Worm (Caenorhabditis elegans): ENCODE data around the gene F59B10.5.

The F59B10.5 gene

DNA sequence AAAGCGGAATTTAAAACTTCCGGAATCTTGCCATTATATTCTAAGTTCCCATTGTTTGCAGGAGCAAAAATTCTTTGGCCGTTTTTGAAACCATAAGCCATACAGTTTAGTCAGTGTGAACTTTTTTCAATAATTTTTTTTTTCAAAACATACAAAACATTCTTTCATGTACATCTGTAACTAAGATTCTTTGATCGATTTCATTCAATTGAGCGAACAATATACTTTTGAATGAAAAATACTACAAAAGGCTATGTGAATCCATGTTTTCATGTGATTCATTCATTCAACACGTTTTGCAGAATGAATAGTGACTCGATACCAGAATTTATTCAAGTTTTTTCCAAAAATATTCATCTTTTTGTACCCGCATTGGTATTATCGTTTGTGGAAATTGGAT is 36.7 kb downstream of the F59B10.5 start, which contains the start of gene ZK666.15:
ZK666.15 (plus strand) TSS at position 301 of the 400 bp plus-strand sequence.
- TF ChIP-seq snpc-4 (tag; optimal IDR thresholded peaks at IDR 0.05) (no peak), nhr-12 (tag; optimal IDR thresholded peaks at IDR 0.05) (no peak), blmp-1 (tag; optimal IDR thresholded peaks at IDR 0.05) (no peak), mep-1 (tag; optimal IDR thresholded peaks at IDR 0.05) (no peak), ceh-39 (tag; optimal IDR thresholded peaks at IDR 0.05) (no peak), ham-2 (GFP tag; optimal IDR thresholded peaks at IDR 0.05) (no peak), elt-1 (tag; optimal IDR thresholded peaks at IDR 0.05; ENCODE audit: borderline replicate concordance, insufficient read depth) (no peak), ceh-43 (GFP tag; optimal IDR thresholded peaks at IDR 0.05) (no peak), M03D4.4 (tag; optimal IDR thresholded peaks at IDR 0.05) (no peak), nhr-237 (tag; optimal IDR thresholded peaks at IDR 0.05) (no peak), ceh-83 (GFP tag; optimal IDR thresholded peaks at IDR 0.05) (no peak)

DNA sequence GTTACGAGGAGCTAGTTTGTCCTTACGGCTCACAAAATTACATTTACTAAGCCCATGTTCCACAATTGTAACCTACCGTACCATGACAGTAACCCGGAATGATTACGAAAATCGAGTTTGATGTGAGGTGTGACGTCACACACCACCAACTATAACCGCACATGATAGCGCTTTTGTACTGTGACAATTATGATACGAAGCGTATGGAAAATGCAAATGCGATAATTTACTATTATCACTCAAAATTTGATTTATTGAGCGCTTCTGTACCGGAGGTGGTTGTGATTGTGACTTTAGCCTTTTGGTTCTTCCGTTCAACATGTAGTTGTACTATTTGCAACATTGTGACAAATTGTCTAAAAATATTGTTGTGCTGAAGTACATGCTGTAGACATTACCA is 37.8 kb downstream of the F59B10.5 start:
- TF ChIP-seq ceh-39 (tag; optimal IDR thresholded peaks at IDR 0.05) (no peak), M03D4.4 (tag; optimal IDR thresholded peaks at IDR 0.05) (no peak), nhr-237 (tag; optimal IDR thresholded peaks at IDR 0.05) (no peak), cnd-1 (tag; optimal IDR thresholded peaks at IDR 0.05) (no peak), unc-120 (tag; optimal IDR thresholded peaks at IDR 0.05; ENCODE audit: poor library complexity, severe bottlenecking) (no peak), elt-3 (tag; optimal IDR thresholded peaks at IDR 0.05) (no peak), mab-5 (tag; optimal IDR thresholded peaks at IDR 0.05) (no peak), snpc-4 (tag; optimal IDR thresholded peaks at IDR 0.05) (no peak), nhr-28 (tag; optimal IDR thresholded peaks at IDR 0.05) (no peak)

- no peak for TF ChIP-seq sptf-1 (tag; optimal IDR thresholded peaks at IDR 0.05)
These were observed 39.6 kb downstream of the F59B10.5 start for ce11 chrII:10483860-10484259.

ce11 chrII:10482899-10483298 is 40.6 kb downstream of the F59B10.5 start:
- TF ChIP-seq sem-2 (GFP tag; optimal IDR thresholded peaks at IDR 0.05) (no peak), elt-3 (tag; optimal IDR thresholded peaks at IDR 0.05) (no peak), bed-3 (GFP tag; optimal IDR thresholded peaks at IDR 0.05) (no peak), mab-5 (tag; optimal IDR thresholded peaks at IDR 0.05) (no peak), unc-120 (tag; optimal IDR thresholded peaks at IDR 0.05; ENCODE audit: poor library complexity, severe bottlenecking) (no peak), flh-1 (GFP tag; optimal IDR thresholded peaks at IDR 0.05) (no peak), ceh-39 (tag; optimal IDR thresholded peaks at IDR 0.05) (no peak), unc-62 (GFP tag; optimal IDR thresholded peaks at IDR 0.05) (no peak), ham-2 (GFP tag; optimal IDR thresholded peaks at IDR 0.05) (no peak), nhr-237 (tag; optimal IDR thresholded peaks at IDR 0.05) (no peak), lsy-2 (tag; optimal IDR thresholded peaks at IDR 0.05) (no peak), lin-32 (GFP tag; optimal IDR thresholded peaks at IDR 0.05) (no peak), snpc-4 (tag; optimal IDR thresholded peaks at IDR 0.05) (no peak), nhr-76 (tag; optimal IDR thresholded peaks at IDR 0.05) (no peak), nhr-2 (tag; optimal IDR thresholded peaks at IDR 0.05) (no peak), ces-1 (GFP tag; optimal IDR thresholded peaks at IDR 0.05) (no peak), pha-4 (tag; optimal IDR thresholded peaks at IDR 0.05) (no peak)

DNA sequence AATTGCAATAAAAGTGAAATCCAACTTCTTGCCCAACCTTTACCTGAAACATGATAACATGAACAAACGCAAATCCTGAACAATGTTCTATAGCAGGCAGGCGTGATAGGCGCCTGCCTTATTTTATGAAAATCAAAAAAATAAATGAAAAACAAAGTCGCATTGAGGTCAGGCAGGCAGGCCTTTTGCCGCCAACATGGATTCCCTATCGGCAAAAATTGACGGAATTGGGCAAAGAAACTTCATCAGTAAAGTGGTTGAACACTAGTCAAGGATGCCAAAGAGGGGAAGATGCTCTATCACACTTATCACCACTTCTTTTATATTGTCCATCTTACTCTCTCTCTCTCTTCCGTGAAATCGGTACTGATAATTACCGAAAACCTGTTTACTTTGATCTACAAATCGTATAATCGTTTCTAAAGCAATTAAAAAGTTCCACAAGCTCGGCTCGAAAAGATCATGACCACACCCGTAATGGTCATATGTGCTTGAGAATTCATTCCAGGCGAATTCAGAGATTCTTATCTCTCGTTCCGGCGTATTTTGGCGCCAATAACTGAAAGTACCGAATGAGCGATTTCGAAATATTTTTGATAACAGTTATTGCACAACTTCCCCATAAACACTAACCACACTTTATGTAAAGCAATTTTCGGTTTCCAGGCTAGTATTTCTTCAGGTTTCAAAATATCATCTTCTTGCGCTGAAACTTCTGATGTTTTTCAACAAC is 41.5 kb downstream of the F59B10.5 start, which contains the start of the genes clec-60 and ZK666.11:
clec-60 (minus strand) TSS at position 51 of the 733 bp plus-strand sequence.
ZK666.11 (plus strand) TSS at position 699 of the 733 bp plus-strand sequence.
- no peak for TF ChIP-seq nhr-28 (tag; optimal IDR thresholded peaks at IDR 0.05)
- no peak for TF ChIP-seq unc-39 (tag; optimal IDR thresholded peaks at IDR 0.05)
- TF ChIP-seq ham-2 (GFP tag; optimal IDR thresholded peaks at IDR 0.05) = no peak
- TF ChIP-seq ces-1 (GFP tag; optimal IDR thresholded peaks at IDR 0.05) = no peak
- TF ChIP-seq drap-1 (GFP tag; optimal IDR thresholded peaks at IDR 0.05) = no peak
- no peak for TF ChIP-seq ztf-11 (tag; optimal IDR thresholded peaks at IDR 0.05)
- no peak for TF ChIP-seq snpc-4 (tag; optimal IDR thresholded peaks at IDR 0.05)
- no peak for TF ChIP-seq M03D4.4 (tag; optimal IDR thresholded peaks at IDR 0.05)
- TF ChIP-seq unc-62 (GFP tag; optimal IDR thresholded peaks at IDR 0.05) = no peak
- no peak for TF ChIP-seq tbx-8 (GFP tag; optimal IDR thresholded peaks at IDR 0.05)
- no peak for TF ChIP-seq lsy-2 (tag; optimal IDR thresholded peaks at IDR 0.05)
- TF ChIP-seq zip-8 (tag; optimal IDR thresholded peaks at IDR 0.05) = no peak
- TF ChIP-seq hlh-1 (tag; optimal IDR thresholded peaks at IDR 0.05) = no peak
- TF ChIP-seq nhr-237 (tag; optimal IDR thresholded peaks at IDR 0.05) = no peak
- no peak for TF ChIP-seq nhr-76 (tag; optimal IDR thresholded peaks at IDR 0.05)
- no peak for TF ChIP-seq unc-120 (tag; optimal IDR thresholded peaks at IDR 0.05; ENCODE audit: poor library complexity, severe bottlenecking)
- TF ChIP-seq pha-4 (tag; optimal IDR thresholded peaks at IDR 0.05) = no peak
